Worm (Caenorhabditis elegans) whole organism, L1 larva: ENCODE data around the gene Y67D2.5.

Experiments used
- C04F5.9 ChIP-seq: sonication (generic microtip); optimal IDR thresholded peaks from 2 replicates; lab custom pipeline; 2016; ENCODE audit warnings: missing genetic modification characterization, missing compliant biosample characterization
- dsc-1 ChIP-seq: sonication (generic microtip); optimal IDR thresholded peaks from 2 replicates; lab custom pipeline; 2016; ENCODE audit warnings: mild to moderate bottlenecking, missing genetic modification characterization, missing compliant biosample characterization
- egl-27 ChIP-seq, 2 experiments: fragments of 150-350 bp in 1 of 2; sonication (generic microtip); optimal IDR thresholded peaks; 3 replicates each; lab custom pipeline; 2017 to 2018; ENCODE audit warnings: missing biosample characterization in 2 of 2, missing genetic modification characterization in 2 of 2, missing genetic modification reagents in 2 of 2
- lin-13 ChIP-seq: fragments of 150-350 bp; optimal IDR thresholded peaks from 2 replicates; lab custom pipeline; 2014; ENCODE audit warnings: missing biosample characterization, missing genetic modification reagents, missing genetic modification characterization
- lin-15B ChIP-seq: fragments of 150-350 bp; sonication (generic microtip); optimal IDR thresholded peaks from 3 replicates; lab custom pipeline; 2014; ENCODE audit warnings: missing biosample characterization, missing genetic modification characterization
- mep-1 ChIP-seq: fragments of 150-350 bp; optimal IDR thresholded peaks from 2 replicates; lab custom pipeline; 2014; ENCODE audit warnings: missing biosample characterization, missing genetic modification characterization
- nhr-11 ChIP-seq: fragments of 150-350 bp; optimal IDR thresholded peaks from 2 replicates; lab custom pipeline; 2014; ENCODE audit warnings: missing biosample characterization, missing genetic modification characterization
- nhr-76 ChIP-seq: sonication (generic microtip); optimal IDR thresholded peaks from 2 replicates; lab custom pipeline; 2017; ENCODE audit warnings: missing biosample characterization, missing genetic modification characterization
- rnt-1 ChIP-seq: sonication (generic microtip); optimal IDR thresholded peaks from 2 replicates; lab custom pipeline; 2016; ENCODE audit warnings: mild to moderate bottlenecking, missing genetic modification characterization, moderate library complexity, missing compliant biosample characterization
- skn-1 ChIP-seq: fragments of 150-350 bp; optimal IDR thresholded peaks from 2 replicates; lab custom pipeline; 2014; ENCODE audit warnings: missing biosample characterization, missing genetic modification characterization
- snpc-4 ChIP-seq: fragments of 150-350 bp; optimal IDR thresholded peaks from 2 replicates; lab custom pipeline; 2014; ENCODE audit warnings: missing biosample characterization, missing genetic modification characterization
- unc-98 ChIP-seq: fragments of 200-800 bp; sonication (Bioruptor generic); IDR thresholded peaks from 2 replicates; pipeline ENCODE4 v1.3.6; 2022; ENCODE audit warnings: missing genetic modification characterization, missing compliant biosample characterization
- ztf-11 ChIP-seq, 2 experiments: sonication (generic microtip); optimal IDR thresholded peaks; 2 replicates each; lab custom pipeline; 2016 to 2017; ENCODE audit warnings: missing genetic modification characterization in 2 of 2, missing biosample characterization in 1 of 2, missing compliant biosample characterization in 1 of 2
- ztf-4 ChIP-seq: fragments of 150-350 bp; optimal IDR thresholded peaks from 2 replicates; lab custom pipeline; 2014; ENCODE audit warnings: missing biosample characterization, missing genetic modification characterization

DNA sequence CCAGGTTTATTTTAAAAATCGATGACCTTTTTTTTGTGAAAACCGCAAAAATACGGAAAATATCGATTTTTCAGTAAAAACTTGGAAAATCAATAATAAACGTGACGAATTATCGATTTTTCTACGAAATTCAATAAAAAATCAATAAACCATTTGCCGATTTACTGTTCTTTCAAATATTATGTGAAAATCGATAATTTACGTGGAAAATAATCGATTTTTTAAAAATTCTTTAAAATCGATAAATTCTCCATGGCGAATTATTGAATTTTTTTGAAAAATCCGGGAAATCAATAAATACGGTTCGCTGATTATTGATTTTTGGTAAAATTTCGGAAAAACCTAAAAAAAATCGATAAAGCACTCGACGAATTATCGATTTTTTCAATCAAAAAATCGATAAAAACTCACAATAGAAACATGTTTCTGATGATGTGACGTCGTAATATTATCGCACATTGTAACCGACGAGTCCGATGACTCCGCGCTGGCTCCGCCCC is 44.2 kb upstream of the Y67D2.5 start:
- no peak for TF ChIP-seq nhr-11 (tag; lab: Kevin White, UChicago)
- no peak for TF ChIP-seq lin-13
- TF ChIP-seq dsc-1 (tag; lab: Kevin White, UChicago), result no peak
- TF ChIP-seq egl-27 (tag; optimal IDR thresholded peaks at IDR 0.05; lab: Kevin White, UChicago), result no peak
- no peak for TF ChIP-seq snpc-4 (tag; lab: Kevin White, UChicago)
- no peak for TF ChIP-seq ztf-11 (tag; optimal IDR thresholded peaks at IDR 0.05; lab: Kevin White, UChicago)
- TF ChIP-seq C04F5.9 (tag; lab: Kevin White, UChicago), result no peak
- no peak for TF ChIP-seq nhr-76
- TF ChIP-seq lin-15B (tag; lab: Kevin White, UChicago), result no peak
- TF ChIP-seq unc-98 (GFP tag; lab: Robert Waterston, UW), result no peak
- TF ChIP-seq mep-1 (tag; lab: Kevin White, UChicago), result no peak
- no peak for TF ChIP-seq rnt-1 (tag; lab: Kevin White, UChicago)
- TF ChIP-seq skn-1, result no peak
- no peak for TF ChIP-seq ztf-4 (tag; lab: Kevin White, UChicago)
